Fruit fly (Drosophila melanogaster) whole organism: Measurements from ENCODE around the gene Rab8.

ENCODE experiments used
- psq ChIP-seq: fragments of >200 bp; optimal IDR thresholded peaks from 2 replicates; lab custom pipeline; 2017
- usp ChIP-seq: fragments of >200 bp; optimal IDR thresholded peaks from 2 replicates; lab custom pipeline; 2017; ENCODE audit warnings: missing biosample characterization, missing genetic modification characterization, mixed read lengths

DNA sequence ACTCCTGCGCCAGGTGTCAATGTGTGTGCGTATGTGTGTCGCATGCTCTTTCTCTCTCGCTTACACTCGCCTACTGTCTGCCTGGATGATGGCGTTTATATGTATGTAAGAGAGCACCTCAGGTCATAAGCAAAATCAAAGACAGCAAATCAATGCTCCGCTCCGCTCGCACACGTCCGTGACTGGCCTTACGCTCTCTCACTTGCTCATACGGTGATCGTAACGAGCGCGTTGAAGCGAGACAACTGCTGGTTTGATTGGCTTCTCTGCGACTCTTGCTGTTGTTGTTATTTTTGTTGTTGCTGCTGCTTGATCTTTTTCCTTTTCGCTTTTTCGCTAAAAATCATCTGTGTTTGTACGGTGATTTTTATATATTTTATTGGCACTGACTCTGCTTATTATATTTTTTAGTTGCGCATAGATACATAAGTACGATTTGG lies 24.7 kb upstream of the Rab8 start:
- no peak for TF ChIP-seq psq (lab: Kevin White, UChicago)
- TF ChIP-seq usp = no peak
